Worm (Caenorhabditis elegans): Measurements from ENCODE around the gene snu-13.

Gene snu-13

DNA sequence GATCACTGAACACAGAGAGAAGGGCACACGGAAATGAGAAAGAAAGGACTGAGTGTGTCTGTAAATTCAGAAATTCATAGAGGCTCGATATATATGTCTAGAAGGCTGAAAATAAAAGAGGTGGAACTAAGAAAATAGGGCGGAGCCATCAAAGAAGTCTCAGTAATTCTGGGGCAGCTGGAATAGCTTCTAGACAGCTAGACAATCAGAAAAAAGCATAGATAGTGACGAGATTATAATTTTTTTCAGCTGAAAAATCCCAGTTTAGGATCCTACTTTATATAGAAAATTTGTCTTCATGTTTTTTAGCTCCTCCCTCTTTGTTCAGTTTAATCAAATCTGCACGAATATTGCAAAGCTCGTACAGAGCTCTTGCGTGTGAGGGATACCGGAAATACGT lies 6.6 kb upstream of the snu-13 start, which contains the start of gene D2089.3:
Gene D2089.3, minus strand, starts transcription at position 101 of the 400 bp plus-strand sequence.
- TF ChIP-seq elt-3 (tag; optimal IDR thresholded peaks at IDR 0.05) = no peak
- TF ChIP-seq dsc-1 (tag; optimal IDR thresholded peaks at IDR 0.05) = no peak
- no peak for TF ChIP-seq nhr-47 (tag; optimal IDR thresholded peaks at IDR 0.05)
- no peak for TF ChIP-seq lsy-2 (tag; optimal IDR thresholded peaks at IDR 0.05)
- no peak for TF ChIP-seq ets-5 (GFP tag; IDR thresholded peaks at IDR 0.05)
- TF ChIP-seq ztf-4 (tag; optimal IDR thresholded peaks at IDR 0.05) = no peak
- no peak for TF ChIP-seq nhr-237 (tag; optimal IDR thresholded peaks at IDR 0.05)
- TF ChIP-seq aly-2 (tag; optimal IDR thresholded peaks at IDR 0.05) = no peak
- TF ChIP-seq hlh-4 (tag; optimal IDR thresholded peaks at IDR 0.05) = no peak
- no peak for TF ChIP-seq tlp-1 (tag; optimal IDR thresholded peaks at IDR 0.05)
- TF ChIP-seq efl-3 (GFP tag; optimal IDR thresholded peaks at IDR 0.05) = no peak
- no peak for TF ChIP-seq fkh-8 (tag; optimal IDR thresholded peaks at IDR 0.05)
- no peak for TF ChIP-seq blmp-1 (tag; optimal IDR thresholded peaks at IDR 0.05)
- TF ChIP-seq unc-62 (GFP tag; optimal IDR thresholded peaks at IDR 0.05) = no peak
- no peak for TF ChIP-seq C34B4.2 (tag; optimal IDR thresholded peaks at IDR 0.05)
- no peak for TF ChIP-seq nhr-19 (GFP tag; conservative IDR thresholded peaks at IDR 0.05)
- no peak for TF ChIP-seq F16B12.6 (tag; optimal IDR thresholded peaks at IDR 0.05)
- TF ChIP-seq lin-14 (GFP tag; optimal IDR thresholded peaks at IDR 0.05) = no peak
- no peak for TF ChIP-seq nhr-20 (tag; optimal IDR thresholded peaks at IDR 0.05)

DNA sequence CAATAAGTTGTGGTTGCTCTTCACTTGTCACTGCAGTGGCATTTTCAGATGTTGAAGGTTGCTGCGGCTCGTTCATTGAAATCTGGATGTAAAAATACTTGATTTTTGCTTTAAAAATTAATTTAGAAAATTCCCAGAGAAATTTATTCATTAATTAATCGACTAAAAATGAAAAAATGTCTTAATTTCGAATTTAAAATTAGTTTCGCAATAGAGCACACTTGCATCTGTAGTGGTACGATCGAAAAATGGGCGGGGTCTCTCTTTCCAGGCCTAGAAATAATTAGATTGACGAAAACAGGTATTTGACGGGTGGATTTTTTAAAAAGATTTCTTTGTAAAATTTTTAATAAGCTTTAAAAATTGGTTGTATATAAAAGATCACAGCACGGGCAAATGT lies 4.3 kb upstream of the snu-13 start, which contains the start of gene D2089.8:
Gene D2089.8, minus strand, starts transcription at position 84 of the 400 bp plus-strand sequence.
- peak; percentile 38 for TF ChIP-seq mep-1 (tag; optimal IDR thresholded peaks at IDR 0.05)
- TF ChIP-seq efl-1 (optimal IDR thresholded peaks at IDR 0.05) = peak in 1 of 2 experiments; percentile 21
- TF ChIP-seq efl-1 (GFP tag; optimal IDR thresholded peaks at IDR 0.05 in 1 of 2) = peak; percentile 19 to 39
- peak; percentile 12 for TF ChIP-seq C16A3.4 (tag; optimal IDR thresholded peaks at IDR 0.05)
- TF ChIP-seq unc-86 (tag; optimal IDR thresholded peaks at IDR 0.05) = no peak
- no peak for TF ChIP-seq unc-98 (GFP tag; IDR thresholded peaks at IDR 0.05)
- no peak for TF ChIP-seq lin-14 (GFP tag; optimal IDR thresholded peaks at IDR 0.05)
- TF ChIP-seq sup-37 (GFP tag; optimal IDR thresholded peaks at IDR 0.05) = no peak
- TF ChIP-seq dpl-1 (GFP tag; optimal IDR thresholded peaks at IDR 0.05) = peak in 2 of 3 experiments; percentile 9 to 55
- TF ChIP-seq lin-15B (tag; optimal IDR thresholded peaks at IDR 0.05) = no peak
- no peak for TF ChIP-seq mab-9 (GFP tag; IDR thresholded peaks at IDR 0.05)
- no peak for TF ChIP-seq lir-3 (tag; optimal IDR thresholded peaks at IDR 0.05; ENCODE audit: poor library complexity)
- TF ChIP-seq blmp-1 (tag; optimal IDR thresholded peaks at IDR 0.05) = peak; percentile 17
- peak in 1 of 2 experiments; percentile 48 for TF ChIP-seq lsy-2 (tag; optimal IDR thresholded peaks at IDR 0.05)
- peak in 1 of 2 experiments; percentile 43 for TF ChIP-seq lin-35 (GFP tag; optimal IDR thresholded peaks at IDR 0.05)

DNA sequence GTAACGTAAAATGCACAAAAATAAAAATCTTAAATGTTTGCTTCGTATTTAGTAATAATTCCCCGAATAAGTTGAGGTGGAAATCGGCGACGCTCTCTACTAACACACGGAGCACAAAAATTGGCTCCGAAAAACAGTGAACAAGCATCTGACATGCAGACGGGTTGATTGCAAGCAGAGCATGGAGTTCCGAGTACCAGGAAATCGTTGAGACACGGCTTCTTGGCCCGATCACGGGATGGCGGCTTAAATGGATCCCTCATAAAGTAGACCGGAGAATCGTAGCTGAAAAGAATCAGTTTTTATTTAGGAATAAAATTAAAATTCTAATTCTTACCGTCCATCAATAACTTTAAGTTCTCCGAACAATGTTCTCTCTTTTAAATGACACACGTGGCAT lies 3.9 kb upstream of the snu-13 start:
- no peak for TF ChIP-seq alr-1 (tag; optimal IDR thresholded peaks at IDR 0.05; ENCODE audit: borderline replicate concordance)
- TF ChIP-seq efl-1 (optimal IDR thresholded peaks at IDR 0.05) = no peak
- TF ChIP-seq efl-1 (GFP tag; optimal IDR thresholded peaks at IDR 0.05 in 1 of 2) = peak in 1 of 2 experiments; percentile 75

ce11 chrII:10661448-10662064 lies 3.1 kb upstream of the snu-13 start:
- TF ChIP-seq elt-3 (tag; optimal IDR thresholded peaks at IDR 0.05) (no peak), unc-98 (GFP tag; IDR thresholded peaks at IDR 0.05) (no peak), nhr-90 (tag; optimal IDR thresholded peaks at IDR 0.05; ENCODE audit: poor library complexity) (no peak), alr-1 (tag; optimal IDR thresholded peaks at IDR 0.05; ENCODE audit: borderline replicate concordance) (no peak), egl-27 (tag; optimal IDR thresholded peaks at IDR 0.05) (no peak), rnt-1 (tag; optimal IDR thresholded peaks at IDR 0.05) (no peak), ets-5 (GFP tag; IDR thresholded peaks at IDR 0.05) (0 out of 2 replicates have a peak, but pooled peaks have one; percentile 67), sptf-1 (tag; optimal IDR thresholded peaks at IDR 0.05) (no peak), blmp-1 (tag; optimal IDR thresholded peaks at IDR 0.05) (peak; percentile 14), efl-1 (optimal IDR thresholded peaks at IDR 0.05) (no peak), efl-1 (GFP tag; optimal IDR thresholded peaks at IDR 0.05 in 1 of 2) (no peak)

Measured in whole organism, L1 larva.